Worm (Caenorhabditis elegans) whole organism, L2 larva: ENCODE measurements around the gene F01E11.3.

Source experiments
- ceh-82 ChIP-seq: fragments of 150-350 bp; optimal IDR thresholded peaks from 2 replicates; lab custom pipeline; 2014; ENCODE audit warnings: missing biosample characterization, missing genetic modification characterization
- nhr-237 ChIP-seq: fragments of 150-350 bp; optimal IDR thresholded peaks from 2 replicates; lab custom pipeline; 2014; ENCODE audit warnings: missing biosample characterization, missing genetic modification characterization
- nhr-6 ChIP-seq: fragments of 150-350 bp; optimal IDR thresholded peaks from 2 replicates; lab custom pipeline; 2014; ENCODE audit warnings: missing biosample characterization, missing genetic modification characterization

- TF ChIP-seq nhr-6 (tag; lab: Kevin White, UChicago): no peak
- TF ChIP-seq ceh-82 (tag; lab: Kevin White, UChicago): no peak
- no peak for TF ChIP-seq nhr-237
These were observed 3.3 kb upstream of the F01E11.3 start for ce11 chrX:6963842-6964241.
